Worm (Caenorhabditis elegans) whole organism, L1 larva: ENCODE data around the gene F23F1.4.

Source experiments
- C04F5.9 ChIP-seq: sonication (generic microtip); optimal IDR thresholded peaks from 2 replicates; lab custom pipeline; 2016; ENCODE audit warnings: missing genetic modification characterization, missing compliant biosample characterization
- C16A3.4 ChIP-seq: fragments of 150-350 bp; optimal IDR thresholded peaks from 2 replicates; lab custom pipeline; 2014; ENCODE audit warnings: missing biosample characterization, missing genetic modification characterization
- C34B4.2 ChIP-seq: sonication (generic microtip); optimal IDR thresholded peaks from 2 replicates; lab custom pipeline; 2017; ENCODE audit warnings: mild to moderate bottlenecking, missing genetic modification characterization, missing compliant biosample characterization
- Y116A8C.19 ChIP-seq: sonication (generic microtip); optimal IDR thresholded peaks from 2 replicates; lab custom pipeline; 2016; ENCODE audit warnings: missing compliant biosample characterization, missing genetic modification characterization, borderline replicate concordance
- aly-2 ChIP-seq: fragments of 150-350 bp; optimal IDR thresholded peaks from 2 replicates; lab custom pipeline; 2014; ENCODE audit warnings: missing biosample characterization, missing genetic modification characterization
- blmp-1 ChIP-seq: fragments of 150-350 bp; optimal IDR thresholded peaks from 2 replicates; lab custom pipeline; 2014; ENCODE audit warnings: missing biosample characterization, missing genetic modification characterization
- ceh-8 ChIP-seq: fragments of 200-800 bp; sonication (Bioruptor generic); optimal IDR thresholded peaks from 2 replicates; lab custom pipeline; 2018; ENCODE audit warnings: mild to moderate bottlenecking, missing genetic modification characterization, moderate library complexity, missing compliant biosample characterization
- ceh-82 ChIP-seq, 3 experiments: fragments of 150-350 bp in 1 of 3; sonication (generic microtip) in 2 of 3; optimal IDR thresholded peaks; 2 replicates each; lab custom pipeline; 2014 to 2017; ENCODE audit warnings: missing biosample characterization in 3 of 3, missing genetic modification characterization in 3 of 3
- ceh-88 ChIP-seq: fragments of 200-800 bp; sonication (Bioruptor generic); IDR thresholded peaks from 2 replicates; pipeline ENCODE4 v1.3.6; 2022; ENCODE audit warnings: missing genetic modification characterization, missing compliant biosample characterization
- dpl-1 ChIP-seq, 3 experiments: fragments of 150-350 bp in 2 of 3; sonication (generic microtip) in 1 of 3; optimal IDR thresholded peaks; 2 replicates each; lab custom pipeline; 2014 to 2017; ENCODE audit warnings: missing biosample characterization in 3 of 3, missing genetic modification characterization in 3 of 3, missing genetic modification reagents in 3 of 3
- efl-1 ChIP-seq, 4 experiments: fragments of 150-350 bp; optimal IDR thresholded peaks in 3 of 4; peaks in 1 of 4; 1 replicate in 1 of 4; 2 replicates in 3 of 4; lab custom pipeline; 2014; ENCODE audit warnings: missing biosample characterization in 2 of 4, missing genetic modification characterization in 2 of 4, missing genetic modification reagents in 2 of 4
- elt-2 ChIP-seq: sonication (generic microtip); optimal IDR thresholded peaks from 2 replicates; lab custom pipeline; 2016; ENCODE audit warnings: missing genetic modification characterization, mild to moderate bottlenecking, inconsistent platforms, missing compliant biosample characterization, missing genetic modification reagents
- elt-3 ChIP-seq, 6 experiments: fragments of 150-350 bp in 1 of 6; sonication (generic microtip); optimal IDR thresholded peaks; 2 replicates each; lab custom pipeline; 2017 to 2018; ENCODE audit warnings: missing biosample characterization in 6 of 6, missing genetic modification characterization in 6 of 6, inconsistent platforms in 1 of 6
- ets-5 ChIP-seq: fragments of 200-800 bp; sonication (Bioruptor generic); IDR thresholded peaks from 2 replicates; pipeline ENCODE4 v1.3.6; 2022; ENCODE audit warnings: missing genetic modification characterization, missing compliant biosample characterization
- fkh-10 ChIP-seq: sonication (generic microtip); optimal IDR thresholded peaks from 2 replicates; lab custom pipeline; 2017; ENCODE audit warnings: missing biosample characterization, missing genetic modification reagents, missing genetic modification characterization
- fkh-8 ChIP-seq: sonication (generic microtip); optimal IDR thresholded peaks from 2 replicates; lab custom pipeline; 2016; ENCODE audit warnings: mild to moderate bottlenecking, missing genetic modification characterization, missing compliant biosample characterization
- fos-1 ChIP-seq: fragments of 150-350 bp; optimal IDR thresholded peaks from 2 replicates; lab custom pipeline; 2014; ENCODE audit warnings: missing biosample characterization, missing genetic modification characterization
- grh-1 ChIP-seq: fragments of 200-800 bp; sonication (Bioruptor generic); IDR thresholded peaks from 2 replicates; pipeline ENCODE4 v1.3.6; 2022; ENCODE audit warnings: missing genetic modification reagents, missing genetic modification characterization, missing compliant biosample characterization
- hlh-4 ChIP-seq: sonication (generic microtip); optimal IDR thresholded peaks from 2 replicates; lab custom pipeline; 2016; ENCODE audit warnings: mild to moderate bottlenecking, missing genetic modification characterization, missing compliant biosample characterization
- isw-1 ChIP-seq: fragments of 200-800 bp; sonication (Bioruptor generic); IDR thresholded peaks from 2 replicates; pipeline ENCODE4 v1.3.6; 2022; ENCODE audit warnings: missing genetic modification characterization, missing compliant biosample characterization
- jun-1 ChIP-seq: fragments of 150-350 bp; optimal IDR thresholded peaks from 2 replicates; lab custom pipeline; 2014; ENCODE audit warnings: missing biosample characterization, missing genetic modification reagents, missing genetic modification characterization
- lin-14 ChIP-seq: fragments of 200-800 bp; sonication (Bioruptor generic); optimal IDR thresholded peaks from 2 replicates; lab custom pipeline; 2018; ENCODE audit warnings: mild to moderate bottlenecking, missing genetic modification characterization, moderate library complexity, missing compliant biosample characterization
- lin-15B ChIP-seq: fragments of 150-350 bp; sonication (generic microtip); optimal IDR thresholded peaks from 3 replicates; lab custom pipeline; 2014; ENCODE audit warnings: missing biosample characterization, missing genetic modification characterization
- lin-35 ChIP-seq, 2 experiments: fragments of 150-350 bp; optimal IDR thresholded peaks; 2 replicates each; lab custom pipeline; 2014; ENCODE audit warnings: missing biosample characterization in 2 of 2, missing genetic modification characterization in 2 of 2, missing genetic modification reagents in 2 of 2
- lsy-2 ChIP-seq, 2 experiments: fragments of 150-350 bp; optimal IDR thresholded peaks; 2 replicates each; lab custom pipeline; 2014; ENCODE audit warnings: missing biosample characterization in 2 of 2, missing genetic modification characterization in 2 of 2
- mab-9 ChIP-seq: fragments of 200-800 bp; sonication (Bioruptor generic); IDR thresholded peaks from 2 replicates; pipeline ENCODE4 v1.3.6; 2022; ENCODE audit warnings: missing genetic modification reagents, missing genetic modification characterization, missing compliant biosample characterization
- mdl-1 ChIP-seq, 2 experiments: fragments of 150-350 bp; optimal IDR thresholded peaks; 2 replicates each; lab custom pipeline; 2014 to 2017; ENCODE audit warnings: missing biosample characterization in 2 of 2, missing genetic modification characterization in 2 of 2, inconsistent platforms in 1 of 2
- mep-1 ChIP-seq: fragments of 150-350 bp; optimal IDR thresholded peaks from 2 replicates; lab custom pipeline; 2014; ENCODE audit warnings: missing biosample characterization, missing genetic modification characterization
- nhr-12 ChIP-seq: sonication (generic microtip); optimal IDR thresholded peaks from 2 replicates; lab custom pipeline; 2017; ENCODE audit warnings: missing biosample characterization, missing genetic modification characterization
- nhr-19 ChIP-seq: fragments of 200-800 bp; sonication (Bioruptor generic); conservative IDR thresholded peaks from 2 replicates; pipeline ENCODE4 v1.3.6; 2022; ENCODE audit warnings: missing genetic modification characterization, missing compliant biosample characterization
- nhr-20 ChIP-seq: sonication (generic microtip); optimal IDR thresholded peaks from 2 replicates; lab custom pipeline; 2016; ENCODE audit warnings: mild to moderate bottlenecking, missing genetic modification characterization, missing compliant biosample characterization
- nhr-237 ChIP-seq: fragments of 150-350 bp; optimal IDR thresholded peaks from 2 replicates; lab custom pipeline; 2014; ENCODE audit warnings: missing biosample characterization, missing genetic modification characterization
- nhr-47 ChIP-seq: sonication (generic microtip); optimal IDR thresholded peaks from 2 replicates; lab custom pipeline; 2016; ENCODE audit warnings: mild to moderate bottlenecking, missing genetic modification characterization, moderate library complexity, missing compliant biosample characterization
- nhr-71 ChIP-seq: sonication (generic microtip); optimal IDR thresholded peaks from 2 replicates; lab custom pipeline; 2016; ENCODE audit warnings: mild to moderate bottlenecking, missing genetic modification characterization, moderate library complexity, missing compliant biosample characterization
- nhr-76 ChIP-seq: sonication (generic microtip); optimal IDR thresholded peaks from 2 replicates; lab custom pipeline; 2017; ENCODE audit warnings: missing biosample characterization, missing genetic modification characterization
- nhr-85 ChIP-seq: sonication (generic microtip); peaks from one replicate; lab custom pipeline; 2016; ENCODE audit warnings: missing genetic modification characterization, inconsistent platforms, missing compliant biosample characterization
- nhr-90 ChIP-seq: sonication (generic microtip); optimal IDR thresholded peaks from 2 replicates; lab custom pipeline; 2016; ENCODE audit warnings: mild to moderate bottlenecking, missing genetic modification characterization, missing compliant biosample characterization; ENCODE audit not compliant: poor library complexity
- pag-3 ChIP-seq: sonication (generic microtip); optimal IDR thresholded peaks from 2 replicates; lab custom pipeline; 2017; ENCODE audit warnings: missing genetic modification characterization, mild to moderate bottlenecking, missing compliant biosample characterization, antibody characterized with exemption, borderline replicate concordance; ENCODE audit not compliant: insufficient read depth
- pqm-1 ChIP-seq: sonication (generic microtip); optimal IDR thresholded peaks from 3 replicates; lab custom pipeline; 2017; ENCODE audit warnings: missing biosample characterization, missing genetic modification characterization
- snu-23 ChIP-seq: sonication (generic microtip); optimal IDR thresholded peaks from 2 replicates; lab custom pipeline; 2016; ENCODE audit warnings: missing genetic modification characterization, missing compliant biosample characterization
- sox-4 ChIP-seq: sonication (generic microtip); optimal IDR thresholded peaks from 2 replicates; lab custom pipeline; 2016; ENCODE audit warnings: missing genetic modification characterization, missing compliant biosample characterization
- swsn-7 ChIP-seq: sonication (generic microtip); optimal IDR thresholded peaks from 2 replicates; lab custom pipeline; 2016; ENCODE audit warnings: missing genetic modification characterization, missing compliant biosample characterization
- tbx-2 ChIP-seq: sonication (generic microtip); optimal IDR thresholded peaks from 2 replicates; lab custom pipeline; 2016; ENCODE audit warnings: missing genetic modification characterization, missing compliant biosample characterization
- unc-130 ChIP-seq: fragments of 150-350 bp; optimal IDR thresholded peaks from 2 replicates; lab custom pipeline; 2017; ENCODE audit warnings: missing biosample characterization, missing genetic modification characterization, inconsistent platforms
- unc-30 ChIP-seq: sonication (generic microtip); optimal IDR thresholded peaks from 2 replicates; lab custom pipeline; 2017; ENCODE audit warnings: missing biosample characterization, missing genetic modification characterization
- unc-98 ChIP-seq: fragments of 200-800 bp; sonication (Bioruptor generic); IDR thresholded peaks from 2 replicates; pipeline ENCODE4 v1.3.6; 2022; ENCODE audit warnings: missing genetic modification characterization, missing compliant biosample characterization
- zip-4 ChIP-seq: fragments of 200-800 bp; sonication (Bioruptor generic); optimal IDR thresholded peaks from 2 replicates; lab custom pipeline; 2018; ENCODE audit warnings: mild to moderate bottlenecking, missing genetic modification characterization, moderate library complexity, missing compliant biosample characterization
- ztf-4 ChIP-seq: fragments of 150-350 bp; optimal IDR thresholded peaks from 2 replicates; lab custom pipeline; 2014; ENCODE audit warnings: missing biosample characterization, missing genetic modification characterization

Gene F23F1.4

ce11 chrII:67663-68062 is 39.4 kb upstream of the F23F1.4 start:
- TF ChIP-seq blmp-1 (tag; lab: Kevin White, UChicago), result no peak
- TF ChIP-seq nhr-90 (tag; lab: Kevin White, UChicago), result no peak
- TF ChIP-seq unc-98, result no peak
- TF ChIP-seq, all 84 proteins: peak for 0

DNA sequence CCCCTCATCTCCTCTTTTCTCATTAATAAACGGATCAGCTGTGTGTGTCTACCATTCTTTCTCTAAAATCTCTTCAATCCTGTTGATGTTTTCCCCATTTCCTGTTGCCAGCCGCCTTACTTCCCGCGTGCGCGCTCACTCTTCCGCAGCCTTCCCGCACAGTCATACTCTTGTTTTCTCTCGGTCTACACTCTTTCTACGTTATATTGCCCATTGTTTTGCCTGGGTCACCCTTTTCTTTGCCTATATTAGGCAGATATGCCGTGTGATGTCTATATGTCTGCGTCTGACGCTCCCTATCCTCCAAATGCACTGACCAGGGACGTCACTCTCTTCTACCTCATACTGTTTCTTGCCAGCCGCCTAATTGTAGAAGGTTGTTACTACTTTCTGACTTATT is 38.1 kb upstream of the F23F1.4 start:
- TF ChIP-seq ets-5 (no peak), lin-35 (GFP tag; optimal IDR thresholded peaks at IDR 0.05; lab: Kevin White, UChicago) (peak in 1 of 2 experiments; percentile 62), Y116A8C.19 (tag; lab: Kevin White, UChicago) (no peak), hlh-4 (tag; lab: Kevin White, UChicago) (no peak), nhr-85 (tag; lab: Kevin White, UChicago) (peak; percentile 92), grh-1 (GFP tag; lab: Robert Waterston, UW) (peak; percentile 33; the same call in 1 of the 2 replicates), C04F5.9 (tag; lab: Kevin White, UChicago) (no peak), ztf-4 (tag; lab: Kevin White, UChicago) (peak; percentile 21), swsn-7 (tag; lab: Kevin White, UChicago) (peak; percentile 33), dpl-1 (GFP tag; optimal IDR thresholded peaks at IDR 0.05; lab: Kevin White, UChicago) (peak in 2 of 3 experiments; percentile 11 to 34), elt-3 (tag; optimal IDR thresholded peaks at IDR 0.05; lab: Kevin White, UChicago) (peak in 3 of 6 experiments; percentile 41 to 63 (median 47)), mdl-1 (tag; optimal IDR thresholded peaks at IDR 0.05; lab: Kevin White, UChicago) (peak in 1 of 2 experiments; percentile 55), blmp-1 (tag; lab: Kevin White, UChicago) (peak; percentile 88), nhr-71 (tag; lab: Kevin White, UChicago) (peak; percentile 64), C16A3.4 (tag; lab: Kevin White, UChicago) (peak; percentile 21), ceh-8 (peak; percentile 30), zip-4 (no peak), jun-1 (tag; lab: Kevin White, UChicago) (peak; percentile 17), tbx-2 (tag; lab: Kevin White, UChicago) (peak; percentile 0), snu-23 (peak; percentile 71), nhr-47 (tag; lab: Kevin White, UChicago) (peak; percentile 54), sox-4 (tag; lab: Kevin White, UChicago) (no peak), nhr-90 (tag; lab: Kevin White, UChicago) (peak; percentile 68), lsy-2 (tag; optimal IDR thresholded peaks at IDR 0.05; lab: Kevin White, UChicago) (peak in 1 of 2 experiments; percentile 61), lin-14 (GFP tag; lab: Kevin White, UChicago) (peak; percentile 80), unc-98 (no peak), C34B4.2 (tag; lab: Kevin White, UChicago) (no peak), pag-3 (peak; percentile 49), mep-1 (peak; percentile 79), lin-15B (tag; lab: Kevin White, UChicago) (no peak), nhr-20 (peak; percentile 60), fos-1 (tag; lab: Kevin White, UChicago) (peak; percentile 22), ceh-82 (tag; optimal IDR thresholded peaks at IDR 0.05; lab: Kevin White, UChicago) (peak in 1 of 3 experiments; percentile 9), unc-130 (tag; lab: Kevin White, UChicago) (no peak), efl-1 (optimal IDR thresholded peaks at IDR 0.05; lab: Kevin White, UChicago) (peak; percentile 27 to 38), efl-1 (GFP tag; optimal IDR thresholded peaks at IDR 0.05 in 1 of 2; lab: Kevin White, UChicago) (no peak)

ce11 chrII:65484-65883 is 37.3 kb upstream of the F23F1.4 start:
- TF ChIP-seq fkh-8 (tag; lab: Kevin White, UChicago) (no peak), ceh-88 (GFP tag; lab: Robert Waterston, UW) (no peak), mab-9 (GFP tag; lab: Robert Waterston, UW) (no peak), nhr-237 (tag; lab: Kevin White, UChicago) (no peak), nhr-20 (no peak), grh-1 (GFP tag; lab: Robert Waterston, UW) (no peak), aly-2 (tag; lab: Kevin White, UChicago) (no peak), nhr-19 (GFP tag; lab: Robert Waterston, UW) (no peak), elt-2 (tag; lab: Kevin White, UChicago) (peak; percentile 7), nhr-76 (no peak), lin-15B (tag; lab: Kevin White, UChicago) (no peak), isw-1 (no peak), nhr-12 (no peak), fkh-10 (GFP tag; lab: Kevin White, UChicago) (no peak), pqm-1 (peak; percentile 54), unc-30 (no peak)
